Worm (Caenorhabditis elegans): ENCODE measurements around the gene emb-8.

The emb-8 gene

ce11 chrIII:5227831-5228467, 28.5 kb upstream of the emb-8 start, which contains the start of the genes C34E10.12, C34E10.10 and atp-2 (continued):
- TF ChIP-seq ztf-28 (GFP tag; IDR thresholded peaks at IDR 0.05), result no peak
- peak; percentile 57; the same call in 1 of the 2 replicates for TF ChIP-seq attf-3 (GFP tag; conservative IDR thresholded peaks at IDR 0.05)
- TF ChIP-seq ceh-100 (GFP tag; IDR thresholded peaks at IDR 0.05), result peak; percentile 57; the same call in 1 of the 2 replicates
- 0 out of 2 replicates have a peak, but pooled peaks have one; percentile 39 for TF ChIP-seq Y67H2A.10 (GFP tag; conservative IDR thresholded peaks at IDR 0.05)
- peak; percentile 59 for TF ChIP-seq ekl-4 (GFP tag; IDR thresholded peaks at IDR 0.05)
- TF ChIP-seq F33H1.4 (GFP tag; IDR thresholded peaks at IDR 0.05), result peak; percentile 96
- TF ChIP-seq F52B5.7 (tag; optimal IDR thresholded peaks at IDR 0.05), result no peak
- TF ChIP-seq cebp-1 (GFP tag; IDR thresholded peaks at IDR 0.05), result no peak
- peak; percentile 59 for TF ChIP-seq cebp-1 (tag; optimal IDR thresholded peaks at IDR 0.05)
- no peak for TF ChIP-seq C17E4.6 (GFP tag; IDR thresholded peaks at IDR 0.05)
- TF ChIP-seq hlh-26 (GFP tag; conservative IDR thresholded peaks at IDR 0.05), result no peak
- TF ChIP-seq cebp-2 (GFP tag; IDR thresholded peaks at IDR 0.05), result no peak

ce11 chrIII:5225321-5225720, 25.8 kb upstream of the emb-8 start, which contains the start of gene nex-1:
TSS of gene nex-1 (plus strand) at chrIII:5225621.
- TF ChIP-seq lin-40 (tag; optimal IDR thresholded peaks at IDR 0.05), result no peak
- no peak for TF ChIP-seq aptf-2 (GFP tag; conservative IDR thresholded peaks at IDR 0.05)
- no peak for TF ChIP-seq madf-3 (GFP tag; IDR thresholded peaks at IDR 0.05)
- no peak for TF ChIP-seq dpl-1 (GFP tag; optimal IDR thresholded peaks at IDR 0.05)
- no peak for TF ChIP-seq ztf-26 (tag; optimal IDR thresholded peaks at IDR 0.05)
- no peak for TF ChIP-seq lir-1 (GFP tag; conservative IDR thresholded peaks at IDR 0.05)
- no peak for TF ChIP-seq mel-28 (tag; optimal IDR thresholded peaks at IDR 0.05; ENCODE audit: borderline replicate concordance)
- TF ChIP-seq nhr-27 (tag; optimal IDR thresholded peaks at IDR 0.05), result no peak
- TF ChIP-seq ztf-22 (GFP tag; optimal IDR thresholded peaks at IDR 0.05), result no peak
- TF ChIP-seq K12H6.12 (tag; optimal IDR thresholded peaks at IDR 0.05), result no peak
- TF ChIP-seq ztf-28 (GFP tag; IDR thresholded peaks at IDR 0.05), result no peak
- no peak for TF ChIP-seq let-607 (tag; optimal IDR thresholded peaks at IDR 0.05)
- TF ChIP-seq lsl-1 (GFP tag; optimal IDR thresholded peaks at IDR 0.05), result peak; percentile 68
- no peak for TF ChIP-seq ekl-4 (GFP tag; IDR thresholded peaks at IDR 0.05)
- no peak for TF ChIP-seq F57A8.1 (GFP tag; optimal IDR thresholded peaks at IDR 0.05)
- no peak for TF ChIP-seq nhr-90 (tag; optimal IDR thresholded peaks at IDR 0.05)
- TF ChIP-seq unc-62 (GFP tag; optimal IDR thresholded peaks at IDR 0.05), result no peak
- TF ChIP-seq akir-1 (GFP tag; optimal IDR thresholded peaks at IDR 0.05), result no peak
- TF ChIP-seq ets-4 (GFP tag; optimal IDR thresholded peaks at IDR 0.05), result no peak
- peak; percentile 13 for TF ChIP-seq snpc-1.3 (tag; optimal IDR thresholded peaks at IDR 0.05; ENCODE audit: insufficient read depth)
- TF ChIP-seq D2030.7 (GFP tag; IDR thresholded peaks at IDR 0.05), result no peak
- no peak for TF ChIP-seq B0261.1 (tag; optimal IDR thresholded peaks at IDR 0.05)
- TF ChIP-seq lag-1 (GFP tag; IDR thresholded peaks at IDR 0.05), result no peak
- peak; percentile 10 for TF ChIP-seq efl-1 (GFP tag; optimal IDR thresholded peaks at IDR 0.05)
- TF ChIP-seq Y67H2A.10 (GFP tag; conservative IDR thresholded peaks at IDR 0.05), result no peak

ce11 chrIII:5224908-5225307, 25.4 kb upstream of the emb-8 start:
- TF ChIP-seq B0019.2 (GFP tag; conservative IDR thresholded peaks at IDR 0.05) (no peak), F22D6.2 (tag; optimal IDR thresholded peaks at IDR 0.05) (no peak), nhr-120 (GFP tag; IDR thresholded peaks at IDR 0.05) (no peak), dpff-1 (tag; optimal IDR thresholded peaks at IDR 0.05) (no peak), zfh-2 (GFP tag; conservative IDR thresholded peaks at IDR 0.05) (no peak), ztf-25 (GFP tag; IDR thresholded peaks at IDR 0.05) (no peak), tlf-1 (GFP tag; optimal IDR thresholded peaks at IDR 0.05) (no peak), madf-6 (GFP tag; IDR thresholded peaks at IDR 0.05) (no peak), lsy-27 (tag; optimal IDR thresholded peaks at IDR 0.05; ENCODE audit: borderline replicate concordance, insufficient read depth) (no peak), snpc-4 (GFP tag; optimal IDR thresholded peaks at IDR 0.05) (no peak), snpc-4 (tag; optimal IDR thresholded peaks at IDR 0.05) (no peak), rcor-1 (GFP tag; IDR thresholded peaks at IDR 0.05) (no peak), ceh-79 (tag; optimal IDR thresholded peaks at IDR 0.05) (no peak)

All from whole organism, young adult.